Worm (Caenorhabditis elegans): Measurements from ENCODE around the gene atx-2.

ce11 chrIII:10512570-10512969 is 51.4 kb downstream of the atx-2 start:
- TF ChIP-seq ceh-82 (tag; optimal IDR thresholded peaks at IDR 0.05): no peak
- TF ChIP-seq lin-39 (tag; optimal IDR thresholded peaks at IDR 0.05): no peak
